Fruit fly (Drosophila melanogaster) whole organism, embryonic: ENCODE results near the gene dx.

Source experiments
- Bgb ChIP-seq: fragments of 200-800 bp; sonication (Bioruptor generic); IDR thresholded peaks from 2 replicates; pipeline ENCODE4 v1.3.6; 2022; ENCODE audit warnings: missing biosample characterization, missing genetic modification characterization; ENCODE audit not compliant: partially characterized antibody
- CG10321 ChIP-seq: fragments of 200-800 bp; sonication (Bioruptor generic); IDR thresholded peaks from 2 replicates; pipeline ENCODE4 v1.3.6; 2022; ENCODE audit warnings: missing biosample characterization, missing genetic modification characterization
- CG10979 ChIP-seq: fragments of 200-800 bp; sonication (Bioruptor generic); optimal IDR thresholded peaks from 2 replicates; lab custom pipeline; 2018; ENCODE audit warnings: missing biosample characterization, mild to moderate bottlenecking, missing genetic modification characterization, moderate library complexity
- CG11085 ChIP-seq: fragments of 200-800 bp; sonication (Bioruptor generic); IDR thresholded peaks from 2 replicates; pipeline ENCODE4 v1.3.6; 2022; ENCODE audit warnings: missing biosample characterization, missing genetic modification characterization
- CG11093 ChIP-seq: fragments of 200-800 bp; sonication (Bioruptor generic); IDR thresholded peaks from 3 replicates; pipeline ENCODE4 v1.3.6; 2022; ENCODE audit warnings: missing biosample characterization, missing genetic modification characterization
- CG11695 ChIP-seq: fragments of 200-800 bp; sonication (Bioruptor generic); IDR thresholded peaks from 3 replicates; pipeline ENCODE4 v1.3.6; 2022; ENCODE audit warnings: missing biosample characterization, missing genetic modification characterization
- CG12104 ChIP-seq: fragments of 200-800 bp; sonication (Bioruptor generic); optimal IDR thresholded peaks from 3 replicates; lab custom pipeline; 2016; ENCODE audit warnings: missing biosample characterization, missing genetic modification characterization
- CG17186 ChIP-seq: fragments of 200-800 bp; sonication (Bioruptor generic); optimal IDR thresholded peaks from 3 replicates; lab custom pipeline; 2017; ENCODE audit warnings: missing biosample characterization, missing genetic modification reagents, missing genetic modification characterization
- CG2875 ChIP-seq: fragments of 200-800 bp; sonication (Bioruptor generic); optimal IDR thresholded peaks from 2 replicates; lab custom pipeline; 2017; ENCODE audit warnings: missing biosample characterization, mild to moderate bottlenecking, missing genetic modification characterization, missing genetic modification reagents
- CG31224 ChIP-seq: fragments of 200-800 bp; sonication (Bioruptor generic); IDR thresholded peaks from 2 replicates; pipeline ENCODE4 v1.3.6; 2022; ENCODE audit warnings: missing biosample characterization, missing genetic modification characterization
- CG32772 ChIP-seq: fragments of 200-800 bp; sonication (Bioruptor generic); IDR thresholded peaks from 2 replicates; pipeline ENCODE4 v1.3.6; 2022; ENCODE audit warnings: missing biosample characterization, missing genetic modification characterization
- CG42726 ChIP-seq: fragments of 200-800 bp; sonication (Bioruptor generic); IDR thresholded peaks from 2 replicates; pipeline ENCODE4 v1.3.6; 2022; ENCODE audit warnings: missing biosample characterization, missing genetic modification characterization; ENCODE audit not compliant: partially characterized antibody
- CG4820 ChIP-seq: fragments of 200-800 bp; sonication (Bioruptor generic); optimal IDR thresholded peaks from 3 replicates; lab custom pipeline; 2016; ENCODE audit warnings: missing biosample characterization, missing genetic modification characterization
- CG7839 ChIP-seq: fragments of 200-800 bp; sonication (Bioruptor generic); optimal IDR thresholded peaks from 3 replicates; lab custom pipeline; 2018; ENCODE audit warnings: missing biosample characterization, mild to moderate bottlenecking, missing genetic modification characterization, moderate library complexity
- CG8359 ChIP-seq: fragments of 200-800 bp; sonication (Bioruptor generic); optimal IDR thresholded peaks from 2 replicates; lab custom pipeline; 2017; ENCODE audit warnings: missing biosample characterization, mild to moderate bottlenecking, missing genetic modification characterization, borderline replicate concordance
- CG8478 ChIP-seq: fragments of >200 bp; optimal IDR thresholded peaks from 2 replicates; lab custom pipeline; 2018
- Dbx ChIP-seq: fragments of 200-800 bp; sonication (Bioruptor generic); IDR thresholded peaks from 3 replicates; pipeline ENCODE4 v1.3.6; 2022; ENCODE audit warnings: missing biosample characterization, missing genetic modification characterization
- Dip3 ChIP-seq: fragments of 200-800 bp; sonication (Bioruptor generic); optimal IDR thresholded peaks from 3 replicates; lab custom pipeline; 2016; ENCODE audit warnings: missing biosample characterization, missing genetic modification characterization
- Dref ChIP-seq: fragments of 200-800 bp; sonication (Bioruptor generic); IDR thresholded peaks from 2 replicates; pipeline ENCODE4 v1.3.6; 2022; ENCODE audit warnings: missing biosample characterization, missing genetic modification characterization
- Drgx ChIP-seq: fragments of 200-800 bp; sonication (Bioruptor generic); IDR thresholded peaks from 2 replicates; pipeline ENCODE4 v1.3.6; 2022; ENCODE audit warnings: missing biosample characterization, missing genetic modification characterization
- Ets65A ChIP-seq: fragments of 200-800 bp; sonication (Bioruptor generic); peaks from one replicate; lab custom pipeline; 2016; ENCODE audit warnings: missing biosample characterization, missing genetic modification characterization
- HmgD ChIP-seq: fragments of 200-800 bp; sonication (Bioruptor generic); optimal IDR thresholded peaks from 3 replicates; lab custom pipeline; 2016; ENCODE audit warnings: missing biosample characterization, missing genetic modification characterization
- Hmx ChIP-seq: fragments of 200-800 bp; sonication (Bioruptor generic); optimal IDR thresholded peaks from 2 replicates; lab custom pipeline; 2016; ENCODE audit warnings: missing biosample characterization, missing genetic modification characterization
- Hr51 ChIP-seq, 2 experiments: fragments of 200-800 bp; sonication (Bioruptor generic); optimal IDR thresholded peaks; 2 replicates in 1 of 2; 3 replicates in 1 of 2; lab custom pipeline; 2016 to 2018; ENCODE audit warnings: missing biosample characterization in 2 of 2, missing genetic modification characterization in 2 of 2, mild to moderate bottlenecking in 1 of 2, moderate library complexity in 1 of 2
- Hr78 ChIP-seq, 2 experiments: fragments of 200-800 bp in 1 of 2; fragments of >200 bp in 1 of 2; sonication (Bioruptor generic) in 1 of 2; optimal IDR thresholded peaks; 2 replicates each; lab custom pipeline; 2017 to 2019; ENCODE audit warnings: missing biosample characterization in 2 of 2, missing genetic modification characterization in 2 of 2, mild to moderate bottlenecking in 1 of 2, moderate library complexity in 1 of 2
- Lpt ChIP-seq: fragments of >200 bp; optimal IDR thresholded peaks from 2 replicates; lab custom pipeline; 2018; ENCODE audit warnings: missing biosample characterization, missing genetic modification characterization
- Max ChIP-seq: fragments of 200-800 bp; sonication (Bioruptor generic); optimal IDR thresholded peaks from 2 replicates; lab custom pipeline; 2016; ENCODE audit warnings: missing biosample characterization, mild to moderate bottlenecking, missing genetic modification characterization
- Oaz ChIP-seq: fragments of 200-800 bp; sonication (Bioruptor generic); IDR thresholded peaks from 2 replicates; pipeline ENCODE4 v1.3.6; 2022; ENCODE audit warnings: missing biosample characterization, missing genetic modification characterization
- ase ChIP-seq: fragments of 200-800 bp; sonication (Bioruptor generic); IDR thresholded peaks from 3 replicates; pipeline ENCODE4 v1.3.6; 2022; ENCODE audit warnings: missing biosample characterization, missing genetic modification characterization
- az2 ChIP-seq: fragments of 200-800 bp; sonication (Bioruptor generic); optimal IDR thresholded peaks from 3 replicates; lab custom pipeline; 2016; ENCODE audit warnings: missing biosample characterization, missing genetic modification characterization
- bbx ChIP-seq: fragments of 200-800 bp; sonication (Bioruptor generic); IDR thresholded peaks from 2 replicates; pipeline ENCODE4 v1.3.6; 2022; ENCODE audit warnings: missing biosample characterization, missing genetic modification characterization; ENCODE audit not compliant: partially characterized antibody
- ci ChIP-seq: fragments of 200-800 bp; sonication (Bioruptor generic); IDR thresholded peaks from 3 replicates; pipeline ENCODE4 v1.3.6; 2022; ENCODE audit warnings: missing biosample characterization, missing genetic modification characterization
- exex ChIP-seq: fragments of 200-800 bp; sonication (Bioruptor generic); optimal IDR thresholded peaks from 4 replicates; lab custom pipeline; 2018; ENCODE audit warnings: missing biosample characterization, mild to moderate bottlenecking, missing genetic modification characterization, moderate library complexity
- ftz-f1 ChIP-seq: fragments of 200-800 bp; sonication (Bioruptor generic); optimal IDR thresholded peaks from 2 replicates; lab custom pipeline; 2016; ENCODE audit warnings: missing biosample characterization, missing genetic modification characterization
- gce ChIP-seq: fragments of 200-800 bp; sonication (Bioruptor generic); IDR thresholded peaks from 3 replicates; pipeline ENCODE4 v1.3.6; 2022; ENCODE audit warnings: missing biosample characterization, missing genetic modification characterization
- gt ChIP-seq: fragments of 200-800 bp; sonication (Bioruptor generic); IDR thresholded peaks from 2 replicates; pipeline ENCODE4 v1.3.6; 2022; ENCODE audit warnings: missing biosample characterization, missing genetic modification characterization
- hbn ChIP-seq: fragments of 200-800 bp; sonication (Bioruptor generic); IDR thresholded peaks from 2 replicates; pipeline ENCODE4 v1.3.6; 2022; ENCODE audit warnings: missing biosample characterization, missing genetic modification characterization; ENCODE audit not compliant: partially characterized antibody
- jumu ChIP-seq: fragments of 200-800 bp; sonication (Bioruptor generic); optimal IDR thresholded peaks from 3 replicates; lab custom pipeline; 2016; ENCODE audit warnings: missing biosample characterization, missing genetic modification characterization
- klu ChIP-seq: fragments of 200-800 bp; sonication (Bioruptor generic); IDR thresholded peaks from 2 replicates; pipeline ENCODE4 v1.3.6; 2022; ENCODE audit warnings: missing biosample characterization, missing genetic modification characterization
- mam ChIP-seq: fragments of 200-800 bp; sonication (Bioruptor generic); optimal IDR thresholded peaks from 3 replicates; lab custom pipeline; 2016; ENCODE audit warnings: missing biosample characterization, missing genetic modification characterization
- onecut ChIP-seq: fragments of 200-800 bp; sonication (Bioruptor generic); IDR thresholded peaks from 2 replicates; pipeline ENCODE4 v1.3.6; 2022; ENCODE audit warnings: missing biosample characterization, missing genetic modification characterization
- org-1 ChIP-seq: fragments of 200-800 bp; sonication (Bioruptor generic); optimal IDR thresholded peaks from 2 replicates; lab custom pipeline; 2017; ENCODE audit warnings: missing biosample characterization, missing genetic modification characterization
- shn ChIP-seq: fragments of 200-800 bp; sonication (Bioruptor generic); optimal IDR thresholded peaks from 3 replicates; lab custom pipeline; 2016; ENCODE audit warnings: missing biosample characterization, missing genetic modification characterization
- sima ChIP-seq: fragments of 200-800 bp; sonication (Bioruptor generic); optimal IDR thresholded peaks from 2 replicates; lab custom pipeline; 2016; ENCODE audit warnings: missing biosample characterization, missing genetic modification characterization
- sna ChIP-seq: fragments of 200-800 bp; sonication (Bioruptor generic); IDR thresholded peaks from 2 replicates; pipeline ENCODE4 v1.3.6; 2022; ENCODE audit warnings: missing biosample characterization, missing genetic modification characterization; ENCODE audit not compliant: partially characterized antibody
- tgo ChIP-seq: fragments of 200-800 bp; sonication (Bioruptor generic); IDR thresholded peaks from 3 replicates; pipeline ENCODE4 v1.3.6; 2022; ENCODE audit warnings: missing biosample characterization, missing genetic modification characterization
- twi ChIP-seq: fragments of 200-800 bp; optimal IDR thresholded peaks from 2 replicates; lab custom pipeline; 2019; ENCODE audit warnings: missing biosample characterization, mild to moderate bottlenecking, missing genetic modification characterization, moderate library complexity
- unpg ChIP-seq: fragments of 200-800 bp; sonication (Bioruptor generic); optimal IDR thresholded peaks from 3 replicates; lab custom pipeline; 2018; ENCODE audit warnings: missing biosample characterization, mild to moderate bottlenecking, missing genetic modification characterization, moderate library complexity
- usp ChIP-seq: fragments of >200 bp; optimal IDR thresholded peaks from 2 replicates; lab custom pipeline; 2017; ENCODE audit warnings: missing biosample characterization, missing genetic modification characterization
- wdn ChIP-seq: fragments of 200-800 bp; sonication (Bioruptor generic); IDR thresholded peaks from 2 replicates; pipeline ENCODE4 v1.3.6; 2022; ENCODE audit warnings: missing biosample characterization, missing genetic modification characterization
- wor ChIP-seq: fragments of 200-800 bp; sonication (Bioruptor generic); IDR thresholded peaks from 2 replicates; pipeline ENCODE4 v1.3.6; 2022; ENCODE audit warnings: missing biosample characterization, missing genetic modification characterization
- zfh1 ChIP-seq: fragments of 200-800 bp; sonication (Bioruptor generic); IDR thresholded peaks from 3 replicates; pipeline ENCODE4 v1.3.6; 2022; ENCODE audit warnings: missing biosample characterization, missing genetic modification characterization

The dx gene

DNA sequence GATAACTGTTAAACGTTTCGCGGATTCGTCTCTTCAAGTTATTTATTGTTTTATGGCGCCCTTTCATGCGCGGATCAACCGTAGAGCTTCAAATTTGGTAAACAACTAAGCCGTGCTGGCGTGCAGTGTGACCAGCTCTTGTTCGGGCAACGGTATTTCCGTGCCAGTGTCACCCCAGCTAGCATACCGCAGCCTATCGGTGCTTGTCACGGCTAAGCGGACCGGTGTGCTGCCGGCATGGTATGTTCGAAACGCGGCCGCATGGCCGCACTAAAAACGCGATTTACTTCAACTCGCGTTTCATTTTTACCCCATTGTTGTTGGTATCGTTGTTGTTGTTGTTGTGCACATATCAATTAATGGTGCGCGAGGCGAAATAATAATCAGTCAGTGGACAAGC is 9.6 kb upstream of the dx start, which contains the start of the genes CG42340 and CG3918 (continued):
- no peak for TF ChIP-seq Max (GFP tag; lab: Kevin White, UChicago)
- TF ChIP-seq CG8478 (lab: Kevin White, UChicago), result no peak
- no peak for TF ChIP-seq CG2875 (GFP tag; lab: Kevin White, UChicago)
- no peak for TF ChIP-seq ase
- peak; percentile 28 for TF ChIP-seq shn (GFP tag; lab: Kevin White, UChicago)
- no peak for TF ChIP-seq gt (GFP tag; lab: Robert Waterston, UW)
- TF ChIP-seq CG32772 (GFP tag; lab: Robert Waterston, UW), result no peak
- no peak for TF ChIP-seq CG31224
- TF ChIP-seq gce (GFP tag; lab: Robert Waterston, UW), result no peak
- TF ChIP-seq CG42726, result peak; percentile 76; the same call in 1 of the 2 replicates
- no peak for TF ChIP-seq Ets65A (GFP tag; lab: Kevin White, UChicago)
- TF ChIP-seq onecut (GFP tag; lab: Robert Waterston, UW), result no peak
- peak in 1 of 2 experiments; percentile 24 for TF ChIP-seq Hr51 (GFP tag; optimal IDR thresholded peaks at IDR 0.05; lab: Kevin White, UChicago)
- TF ChIP-seq CG7839 (tag; lab: Kevin White, UChicago), result no peak
- TF ChIP-seq CG8359 (GFP tag; lab: Kevin White, UChicago), result no peak
- TF ChIP-seq CG12104 (GFP tag; lab: Kevin White, UChicago), result no peak
- no peak for TF ChIP-seq twi (tag; lab: Kevin White, UChicago)
- no peak for TF ChIP-seq CG11695 (GFP tag; lab: Robert Waterston, UW)
- no peak for TF ChIP-seq mam (GFP tag; lab: Kevin White, UChicago)
- peak; percentile 75 for TF ChIP-seq Bgb (GFP tag; lab: Robert Waterston, UW)
- TF ChIP-seq jumu (GFP tag; lab: Kevin White, UChicago), result peak; percentile 44
- peak; percentile 44 for TF ChIP-seq exex
- 0 out of 3 replicates have a peak, but pooled peaks have one; percentile 18 for TF ChIP-seq ci
- peak; percentile 9 for TF ChIP-seq CG10979 (tag; lab: Kevin White, UChicago)
- TF ChIP-seq wdn, result no peak
- TF ChIP-seq Dip3 (GFP tag; lab: Kevin White, UChicago), result no peak
- TF ChIP-seq zfh1 (GFP tag; lab: Robert Waterston, UW), result peak; percentile 45; the same call in 1 of the 3 replicates
- no peak for TF ChIP-seq Lpt
- no peak for TF ChIP-seq sima (GFP tag; lab: Kevin White, UChicago)
- no peak for TF ChIP-seq Oaz (GFP tag; lab: Robert Waterston, UW)
- no peak for TF ChIP-seq CG11093
- no peak for TF ChIP-seq Hmx (GFP tag; lab: Kevin White, UChicago)
- TF ChIP-seq ftz-f1 (GFP tag; lab: Kevin White, UChicago), result peak; percentile 31
- peak; percentile 59 for TF ChIP-seq CG17186 (GFP tag; lab: Kevin White, UChicago)
- no peak for TF ChIP-seq klu (GFP tag; lab: Robert Waterston, UW)
- no peak for TF ChIP-seq CG10321 (GFP tag; lab: Robert Waterston, UW)
- TF ChIP-seq wor (GFP tag; lab: Robert Waterston, UW), result no peak
- TF ChIP-seq Dref (GFP tag; lab: Robert Waterston, UW), result peak; percentile 85
- peak; percentile 42; the same call in 1 of the 2 replicates for TF ChIP-seq sna
- TF ChIP-seq CG11085 (GFP tag; lab: Robert Waterston, UW), result no peak
- no peak for TF ChIP-seq unpg
- peak; percentile 50; the same call in 1 of the 2 replicates for TF ChIP-seq hbn
- peak; percentile 92 for TF ChIP-seq HmgD (GFP tag; lab: Kevin White, UChicago)
- no peak for TF ChIP-seq Hr78 (GFP tag; optimal IDR thresholded peaks at IDR 0.05; lab: Kevin White, UChicago)
- TF ChIP-seq usp (GFP tag; lab: Kevin White, UChicago), result no peak
- peak; percentile 56; the same call in 1 of the 3 replicates for TF ChIP-seq Dbx (GFP tag; lab: Robert Waterston, UW)
- no peak for TF ChIP-seq CG4820 (GFP tag; lab: Kevin White, UChicago)
- no peak for TF ChIP-seq tgo (GFP tag; lab: Robert Waterston, UW)
- TF ChIP-seq org-1 (GFP tag; lab: Kevin White, UChicago), result no peak
- TF ChIP-seq Drgx, result no peak
- TF ChIP-seq bbx (GFP tag; lab: Robert Waterston, UW), result peak; percentile 63
- TF ChIP-seq az2, result no peak
